Worm (Caenorhabditis elegans): ENCODE results near the gene dhs-17.
"Not testable (repeated sequence)": the region's sequence is repeated elsewhere in the genome, so short reads cannot be mapped to it uniquely, and the experiment has no call there.

Gene dhs-17

ce11 chrV:6034714-6035113 is at the start of gene dhs-17:
dhs-17 (minus strand) TSS chrV:6034814.
- TF ChIP-seq ztf-16 (tag; optimal IDR thresholded peaks at IDR 0.05), result no peak
- TF ChIP-seq mec-3 (tag; optimal IDR thresholded peaks at IDR 0.05; ENCODE audit: borderline replicate concordance), result no peak
- no peak for TF ChIP-seq ceh-2 (tag; optimal IDR thresholded peaks at IDR 0.05)
- no peak for TF ChIP-seq elt-4 (tag; optimal IDR thresholded peaks at IDR 0.05)
- TF ChIP-seq lim-6 (tag; optimal IDR thresholded peaks at IDR 0.05), result no peak
- TF ChIP-seq ceh-18 (tag; optimal IDR thresholded peaks at IDR 0.05), result no peak
- no peak for TF ChIP-seq ceh-19 (GFP tag; optimal IDR thresholded peaks at IDR 0.05)
- TF ChIP-seq ceh-31 (tag; optimal IDR thresholded peaks at IDR 0.05), result no peak
- no peak for TF ChIP-seq rnt-1 (tag; optimal IDR thresholded peaks at IDR 0.05)
- TF ChIP-seq pqm-1 (tag; optimal IDR thresholded peaks at IDR 0.05), result no peak

ce11 chrV:6069968-6070367 is 35.4 kb upstream of the dhs-17 start, which contains the start of gene fbxa-214:
fbxa-214 (minus strand) TSS chrV:6070068.
- TF ChIP-seq unc-55 (GFP tag; optimal IDR thresholded peaks at IDR 0.05); F13H6.1 (tag; optimal IDR thresholded peaks at IDR 0.05); pax-1 (tag; optimal IDR thresholded peaks at IDR 0.05): not testable (repeated sequence)

- TF ChIP-seq npax-4 (tag; optimal IDR thresholded peaks at IDR 0.05) (no peak), hlh-6 (tag; optimal IDR thresholded peaks at IDR 0.05) (no peak), ceh-34 (tag; optimal IDR thresholded peaks at IDR 0.05) (no peak), ceh-2 (tag; optimal IDR thresholded peaks at IDR 0.05) (no peak), ceh-48 (tag; optimal IDR thresholded peaks at IDR 0.05) (no peak), syd-9 (tag; optimal IDR thresholded peaks at IDR 0.05) (no peak), ceh-24 (tag; optimal IDR thresholded peaks at IDR 0.05) (no peak)
Measured at ce11 chrV:6067112-6067511, 32.5 kb upstream of the dhs-17 start, which contains the start of gene srh-10. srh-10 (minus strand) TSS chrV:6067140.

DNA sequence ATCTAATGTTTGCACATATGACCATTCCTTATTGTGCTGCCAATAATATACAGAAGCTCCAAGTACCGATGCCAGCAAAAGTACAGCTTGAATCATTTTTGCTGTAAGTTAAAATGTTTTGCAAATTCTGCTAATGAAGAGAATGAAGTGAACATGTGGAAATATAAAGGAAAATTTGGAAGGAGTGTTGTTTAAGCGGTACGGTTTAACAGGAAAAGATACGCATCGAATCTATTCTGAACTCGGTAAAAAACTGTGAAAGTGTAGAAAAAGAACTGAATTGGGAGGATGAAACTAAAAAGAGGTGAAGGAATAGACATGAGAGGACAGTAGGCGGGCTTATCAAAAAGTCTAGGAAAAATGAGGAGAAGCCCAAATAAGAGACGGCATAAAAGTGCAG is 28.7 kb upstream of the dhs-17 start, which contains the start of gene Y38A10A.2:
Gene Y38A10A.2, minus strand, starts transcription at position 101 of the 400 bp plus-strand sequence.
- TF ChIP-seq ceh-24 (tag; optimal IDR thresholded peaks at IDR 0.05) (no peak), ceh-45 (GFP tag; IDR thresholded peaks at IDR 0.05) (no peak), F13H6.1 (tag; optimal IDR thresholded peaks at IDR 0.05) (no peak), ahr-1 (tag; optimal IDR thresholded peaks at IDR 0.05) (no peak), gmeb-2 (tag; optimal IDR thresholded peaks at IDR 0.05) (no peak)

ce11 chrV:6055289-6055688 is 20.7 kb upstream of the dhs-17 start, which contains the start of gene srd-20:
srd-20 (plus strand) TSS chrV:6055589.
- no peak for TF ChIP-seq pha-2 (tag; optimal IDR thresholded peaks at IDR 0.05)
- no peak for TF ChIP-seq ceh-9 (tag; optimal IDR thresholded peaks at IDR 0.05)
- no peak for TF ChIP-seq pha-4 (tag; optimal IDR thresholded peaks at IDR 0.05)
- TF ChIP-seq hlh-6 (tag; optimal IDR thresholded peaks at IDR 0.05), result no peak
- TF ChIP-seq dve-1 (tag; optimal IDR thresholded peaks at IDR 0.05), result no peak
- TF ChIP-seq hlh-13 (GFP tag; optimal IDR thresholded peaks at IDR 0.05), result no peak
- no peak for TF ChIP-seq madf-2 (tag; optimal IDR thresholded peaks at IDR 0.05)
- no peak for TF ChIP-seq ceh-6 (GFP tag; optimal IDR thresholded peaks at IDR 0.05)
- no peak for TF ChIP-seq ceh-30 (tag; optimal IDR thresholded peaks at IDR 0.05)
- TF ChIP-seq pros-1 (tag; optimal IDR thresholded peaks at IDR 0.05), result no peak
- TF ChIP-seq nhr-11 (tag; optimal IDR thresholded peaks at IDR 0.05), result no peak
- no peak for TF ChIP-seq K09A11.1 (tag; optimal IDR thresholded peaks at IDR 0.05; ENCODE audit: insufficient read depth)
- TF ChIP-seq tbx-2 (tag; optimal IDR thresholded peaks at IDR 0.05), result no peak

DNA sequence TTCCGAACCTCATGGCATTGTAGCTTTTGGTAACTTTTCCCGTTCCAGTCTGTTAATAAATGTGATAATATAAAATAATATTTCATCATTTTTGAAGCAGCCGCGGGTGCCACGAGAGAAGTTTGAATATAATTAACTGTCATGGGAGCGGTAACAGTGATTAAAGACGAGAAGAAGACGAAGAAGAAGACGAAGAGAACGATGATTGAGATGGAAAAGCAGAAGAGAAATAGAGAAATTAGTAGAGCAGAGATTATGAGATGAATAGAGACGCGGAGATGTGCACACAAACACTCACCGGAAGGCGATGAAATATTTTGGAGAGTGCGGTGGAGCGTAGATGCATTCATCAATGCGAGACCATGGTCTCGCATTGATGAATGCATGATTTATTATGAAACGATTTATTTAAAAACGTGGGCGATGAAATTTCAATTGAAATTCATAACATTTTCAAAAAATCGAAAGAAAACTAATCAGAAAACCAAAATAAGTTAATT is 18.6 kb upstream of the dhs-17 start, which contains the start of gene seip-1:
Gene seip-1, minus strand, starts transcription at position 51 of the 500 bp plus-strand sequence.
- TF ChIP-seq ceh-2 (tag; optimal IDR thresholded peaks at IDR 0.05) (peak; percentile 28), K09A11.1 (tag; optimal IDR thresholded peaks at IDR 0.05; ENCODE audit: insufficient read depth) (peak; percentile 2), ceh-48 (tag; optimal IDR thresholded peaks at IDR 0.05) (peak; percentile 40), fax-1 (tag; optimal IDR thresholded peaks at IDR 0.05) (no peak), hlh-6 (tag; optimal IDR thresholded peaks at IDR 0.05) (no peak), ceh-14 (tag; optimal IDR thresholded peaks at IDR 0.05) (peak; percentile 79), sox-4 (tag; optimal IDR thresholded peaks at IDR 0.05) (no peak), ceh-34 (tag; optimal IDR thresholded peaks at IDR 0.05) (peak; percentile 70), elt-2 (tag; optimal IDR thresholded peaks at IDR 0.05) (peak; percentile 39), rnt-1 (tag; optimal IDR thresholded peaks at IDR 0.05) (peak; percentile 38), syd-9 (tag; optimal IDR thresholded peaks at IDR 0.05) (no peak), pros-1 (tag; optimal IDR thresholded peaks at IDR 0.05) (peak; percentile 46), dve-1 (tag; optimal IDR thresholded peaks at IDR 0.05) (peak; percentile 67), unc-86 (tag; optimal IDR thresholded peaks at IDR 0.05) (no peak), pha-4 (tag; optimal IDR thresholded peaks at IDR 0.05) (no peak), ceh-18 (tag; optimal IDR thresholded peaks at IDR 0.05) (peak; percentile 44), ceh-30 (tag; optimal IDR thresholded peaks at IDR 0.05) (peak; percentile 42), madf-2 (tag; optimal IDR thresholded peaks at IDR 0.05) (peak; percentile 27), pax-1 (tag; optimal IDR thresholded peaks at IDR 0.05) (peak; percentile 77), unc-42 (tag; optimal IDR thresholded peaks at IDR 0.05) (peak; percentile 76), unc-55 (GFP tag; optimal IDR thresholded peaks at IDR 0.05) (peak; percentile 92), ref-2 (tag; optimal IDR thresholded peaks at IDR 0.05) (peak; percentile 46), ceh-24 (tag; optimal IDR thresholded peaks at IDR 0.05) (no peak)
